Worm (Caenorhabditis elegans) whole organism, L4 larva: ENCODE results near the gene ZK512.10.

ENCODE experiments used
- F49E8.2 ChIP-seq: sonication (generic microtip); optimal IDR thresholded peaks from 2 replicates; lab custom pipeline; 2016; ENCODE audit warnings: missing compliant biosample characterization, mild to moderate bottlenecking, missing genetic modification characterization, borderline replicate concordance
- Y105C5A.15 ChIP-seq: fragments of 200-800 bp; sonication (Bioruptor generic); IDR thresholded peaks from 2 replicates; pipeline ENCODE4 v1.3.6; 2022; ENCODE audit warnings: missing genetic modification characterization, missing compliant biosample characterization
- aly-2 ChIP-seq: sonication (generic microtip); optimal IDR thresholded peaks from 2 replicates; lab custom pipeline; 2018; ENCODE audit warnings: missing biosample characterization, missing genetic modification characterization
- ceh-62 ChIP-seq: sonication (generic microtip); optimal IDR thresholded peaks from 2 replicates; lab custom pipeline; 2017; ENCODE audit warnings: missing biosample characterization, missing genetic modification characterization
- fkh-10 ChIP-seq: fragments of 150-350 bp; optimal IDR thresholded peaks from 2 replicates; lab custom pipeline; 2014; ENCODE audit warnings: missing biosample characterization, missing genetic modification reagents, missing genetic modification characterization
- lsy-2 ChIP-seq, 2 experiments: fragments of 150-350 bp in 1 of 2; sonication (generic microtip) in 1 of 2; optimal IDR thresholded peaks; 2 replicates each; lab custom pipeline; 2014 to 2017; ENCODE audit warnings: missing biosample characterization in 2 of 2, missing genetic modification characterization in 2 of 2
- mep-1 ChIP-seq: fragments of 150-350 bp; sonication (generic microtip); optimal IDR thresholded peaks from 3 replicates; lab custom pipeline; 2014; ENCODE audit warnings: missing biosample characterization, missing genetic modification characterization
- pha-4 ChIP-seq, 2 experiments: fragments of 150-350 bp in 1 of 2; fragments of 200-800 bp in 1 of 2; sonication (Bioruptor generic) in 1 of 2; IDR thresholded peaks in 1 of 2; optimal IDR thresholded peaks in 1 of 2; 2 replicates each; pipeline versions ENCODE4 v1.3.6 to Lab custom; 2014 to 2022; ENCODE audit warnings: missing genetic modification characterization in 2 of 2, missing genetic modification reagents in 2 of 2, missing biosample characterization in 1 of 2, missing compliant biosample characterization in 1 of 2
- unc-130 ChIP-seq: sonication (generic microtip); optimal IDR thresholded peaks from 2 replicates; lab custom pipeline; 2016; ENCODE audit warnings: missing genetic modification reagents, missing genetic modification characterization, missing compliant biosample characterization

DNA sequence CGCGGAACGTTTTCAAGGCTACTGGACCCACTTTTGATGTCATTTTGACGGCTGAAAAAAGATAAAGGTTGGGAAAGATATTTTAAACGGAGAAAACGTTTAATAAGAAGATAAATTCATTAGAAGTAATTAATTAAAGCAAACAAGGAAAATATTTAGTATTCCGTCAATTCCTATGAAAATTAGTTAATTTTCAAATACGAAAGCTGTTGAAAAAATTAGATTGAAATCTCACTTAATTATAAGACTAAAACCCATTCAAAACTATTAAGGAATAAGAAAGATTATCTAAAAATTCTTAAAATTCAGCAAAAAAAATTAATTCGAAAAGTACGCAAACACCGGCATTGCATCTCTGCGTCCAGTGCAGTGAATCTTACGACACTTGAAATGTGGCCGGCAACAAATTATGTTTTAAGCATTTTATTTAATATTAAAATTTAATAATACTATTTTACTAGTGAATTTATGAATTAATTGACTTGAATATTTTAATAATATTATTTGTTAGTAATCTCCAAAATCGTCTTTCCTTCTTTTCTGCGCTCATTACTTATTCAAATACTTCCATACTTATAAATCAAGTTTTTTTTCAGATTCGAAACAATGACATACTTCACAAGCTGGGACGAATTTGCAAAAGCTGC, 14.2 kb downstream of the ZK512.10 start, which contains the start of the genes ZK512.2 and ZK512.4:
- TF ChIP-seq unc-130 (GFP tag; lab: Kevin White, UChicago) (no peak), aly-2 (no peak), pha-4 (GFP tag; IDR thresholded peaks at IDR 0.05; lab: Robert Waterston, UW) (no peak), pha-4 (tag; optimal IDR thresholded peaks at IDR 0.05; lab: Kevin White, UChicago) (no peak), Y105C5A.15 (GFP tag; lab: Robert Waterston, UW) (no peak), lsy-2 (tag; optimal IDR thresholded peaks at IDR 0.05; lab: Kevin White, UChicago) (peak in 1 of 2 experiments; percentile 57), fkh-10 (GFP tag; lab: Kevin White, UChicago) (no peak), mep-1 (tag; lab: Kevin White, UChicago) (no peak), ceh-62 (tag; lab: Kevin White, UChicago) (no peak), F49E8.2 (tag; lab: Kevin White, UChicago) (no peak)
